Worm (Caenorhabditis elegans): ENCODE measurements around the gene C06E2.9.

The C06E2.9 gene

ce11 chrX:8819815-8820415, 41.1 kb upstream of the C06E2.9 start (continued):
- TF ChIP-seq mdl-1 (tag; optimal IDR thresholded peaks at IDR 0.05) (peak in 1 of 2 experiments; percentile 19), hlh-11 (tag; optimal IDR thresholded peaks at IDR 0.05) (peak; percentile 17), ztf-7 (tag; optimal IDR thresholded peaks at IDR 0.05) (no peak), set-16 (GFP tag; IDR thresholded peaks at IDR 0.05) (no peak), Y105C5A.15 (GFP tag; IDR thresholded peaks at IDR 0.05) (0 out of 2 replicates have a peak, but pooled peaks have one; percentile 67)

- peak; percentile 5 for TF ChIP-seq nhr-28 (tag; optimal IDR thresholded peaks at IDR 0.05)
- TF ChIP-seq php-3 (GFP tag; IDR thresholded peaks at IDR 0.05), result peak; percentile 31; the same call in 1 of the 2 replicates
- peak in 1 of 2 experiments; percentile 2 for TF ChIP-seq lsy-2 (tag; optimal IDR thresholded peaks at IDR 0.05)
- peak; percentile 55 for TF ChIP-seq dve-1 (tag; optimal IDR thresholded peaks at IDR 0.05; ENCODE audit: insufficient read depth)
- TF ChIP-seq nhr-77 (tag; optimal IDR thresholded peaks at IDR 0.05), result no peak
- TF ChIP-seq daf-16 (GFP tag; optimal IDR thresholded peaks at IDR 0.05), result no peak
- TF ChIP-seq daf-16 (tag; optimal IDR thresholded peaks at IDR 0.05), result peak; percentile 74
- no peak for TF ChIP-seq zag-1 (tag; optimal IDR thresholded peaks at IDR 0.05)
- TF ChIP-seq aha-1 (tag), result peak; percentile 40
- no peak for TF ChIP-seq F10B5.3 (tag; optimal IDR thresholded peaks at IDR 0.05)
- TF ChIP-seq pqm-1 (tag; optimal IDR thresholded peaks at IDR 0.05), result peak; percentile 92
- TF ChIP-seq duxl-1 (tag; optimal IDR thresholded peaks at IDR 0.05; ENCODE audit: poor library complexity), result no peak
- TF ChIP-seq fkh-10 (GFP tag; optimal IDR thresholded peaks at IDR 0.05), result no peak
- TF ChIP-seq dmd-6 (GFP tag; IDR thresholded peaks at IDR 0.05), result peak; percentile 26; the same call in 1 of the 2 replicates
- peak; percentile 25 for TF ChIP-seq hlh-11 (tag; optimal IDR thresholded peaks at IDR 0.05)
- no peak for TF ChIP-seq zfp-3 (GFP tag; conservative IDR thresholded peaks at IDR 0.05)
Measured at ce11 chrX:8820643-8821042, 40.4 kb upstream of the C06E2.9 start.

- peak; percentile 43 for TF ChIP-seq aha-1 (tag)
- peak; percentile 82 for TF ChIP-seq dve-1 (tag; optimal IDR thresholded peaks at IDR 0.05; ENCODE audit: insufficient read depth)
- TF ChIP-seq nhr-111 (GFP tag; optimal IDR thresholded peaks at IDR 0.05), result no peak
- peak; percentile 10 for TF ChIP-seq nhr-48 (tag; optimal IDR thresholded peaks at IDR 0.05)
- peak; percentile 98 for TF ChIP-seq pqm-1 (tag; optimal IDR thresholded peaks at IDR 0.05)
- peak; percentile 23 for TF ChIP-seq hlh-30 (tag; optimal IDR thresholded peaks at IDR 0.05; ENCODE audit: insufficient read depth)
- TF ChIP-seq php-3 (GFP tag; IDR thresholded peaks at IDR 0.05), result peak; percentile 66; the same call in 1 of the 2 replicates
- TF ChIP-seq mxl-3 (GFP tag; optimal IDR thresholded peaks at IDR 0.05), result peak; percentile 16
- TF ChIP-seq pha-4 (GFP tag; IDR thresholded peaks at IDR 0.05), result no peak
- no peak for TF ChIP-seq pha-4 (tag; optimal IDR thresholded peaks at IDR 0.05)
- TF ChIP-seq lin-1 (GFP tag; IDR thresholded peaks at IDR 0.05), result no peak
- TF ChIP-seq lsy-2 (tag; optimal IDR thresholded peaks at IDR 0.05), result peak in 1 of 2 experiments; percentile 11
- TF ChIP-seq daf-16 (GFP tag; optimal IDR thresholded peaks at IDR 0.05), result no peak
- TF ChIP-seq daf-16 (tag; optimal IDR thresholded peaks at IDR 0.05), result peak; percentile 78
- TF ChIP-seq hlh-11 (tag; optimal IDR thresholded peaks at IDR 0.05), result peak; percentile 73
- peak; percentile 81 for TF ChIP-seq nhr-28 (tag; optimal IDR thresholded peaks at IDR 0.05)
- TF ChIP-seq cey-2 (tag; optimal IDR thresholded peaks at IDR 0.05; ENCODE audit: borderline replicate concordance, insufficient read depth), result no peak
- TF ChIP-seq nhr-77 (tag; optimal IDR thresholded peaks at IDR 0.05), result peak; percentile 40
- TF ChIP-seq tra-1 (GFP tag; IDR thresholded peaks at IDR 0.05), result 0 out of 2 replicates have a peak, but pooled peaks have one; percentile 38
- TF ChIP-seq dmd-6 (GFP tag; IDR thresholded peaks at IDR 0.05), result peak; percentile 51; the same call in 1 of the 2 replicates
Measured at ce11 chrX:8824437-8824836, 36.6 kb upstream of the C06E2.9 start, which contains the start of gene ifd-1. Gene ifd-1, minus strand, starts transcription at chrX:8824448.

ce11 chrX:8828365-8828764, 32.7 kb upstream of the C06E2.9 start, which contains the start of gene rcs-1:
Gene rcs-1, minus strand, starts transcription at chrX:8828540.
- no peak for TF ChIP-seq dve-1 (tag; optimal IDR thresholded peaks at IDR 0.05; ENCODE audit: insufficient read depth)
- no peak for TF ChIP-seq daf-16 (GFP tag; optimal IDR thresholded peaks at IDR 0.05)
- TF ChIP-seq daf-16 (tag; optimal IDR thresholded peaks at IDR 0.05), result peak; percentile 6
- no peak for TF ChIP-seq ceh-82 (tag; optimal IDR thresholded peaks at IDR 0.05)
- peak; percentile 54 for TF ChIP-seq pqm-1 (tag; optimal IDR thresholded peaks at IDR 0.05)
- TF ChIP-seq ceh-28 (tag; optimal IDR thresholded peaks at IDR 0.05), result no peak
